Worm (Caenorhabditis elegans) whole organism, L4 larva: Measurements from ENCODE around the gene tag-234.

Source experiments
- F10B5.3 ChIP-seq: sonication (generic microtip); optimal IDR thresholded peaks from 2 replicates; lab custom pipeline; 2016; ENCODE audit warnings: mild to moderate bottlenecking, missing genetic modification characterization, missing compliant biosample characterization
- F26F4.8 ChIP-seq: fragments of 200-800 bp; sonication (Bioruptor generic); conservative IDR thresholded peaks from 2 replicates; pipeline ENCODE4 v1.3.6; 2022; ENCODE audit warnings: missing genetic modification characterization, missing compliant biosample characterization
- F44E2.7 ChIP-seq: fragments of 200-800 bp; sonication (Bioruptor generic); IDR thresholded peaks from 2 replicates; pipeline ENCODE4 v2.1.2; 2022; ENCODE audit warnings: missing genetic modification characterization, missing compliant biosample characterization
- F49E8.2 ChIP-seq: sonication (generic microtip); optimal IDR thresholded peaks from 2 replicates; lab custom pipeline; 2016; ENCODE audit warnings: missing compliant biosample characterization, mild to moderate bottlenecking, missing genetic modification characterization, borderline replicate concordance
- R02D3.7 ChIP-seq: fragments of 150-350 bp; sonication (generic microtip); optimal IDR thresholded peaks from 3 replicates; lab custom pipeline; 2014; ENCODE audit warnings: missing biosample characterization, missing genetic modification characterization
- T20F7.1 ChIP-seq: fragments of 200-800 bp; sonication (Bioruptor generic); optimal IDR thresholded peaks from 2 replicates; lab custom pipeline; 2018; ENCODE audit warnings: mild to moderate bottlenecking, missing genetic modification characterization, missing compliant biosample characterization
- T26A8.4 ChIP-seq: fragments of 200-800 bp; sonication (Bioruptor generic); IDR thresholded peaks from 2 replicates; pipeline ENCODE4 v1.3.6; 2022; ENCODE audit warnings: missing genetic modification characterization, missing compliant biosample characterization
- Y75B8A.6 ChIP-seq: fragments of 200-800 bp; sonication (Bioruptor generic); IDR thresholded peaks from 2 replicates; pipeline ENCODE4 v1.3.6; 2022; ENCODE audit warnings: missing genetic modification reagents, missing genetic modification characterization, missing compliant biosample characterization
- ZK337.2 ChIP-seq: fragments of 200-800 bp; sonication (Bioruptor generic); IDR thresholded peaks from 2 replicates; pipeline ENCODE4 v1.3.6; 2022; ENCODE audit warnings: missing genetic modification reagents, missing genetic modification characterization, missing compliant biosample characterization
- aly-2 ChIP-seq: sonication (generic microtip); optimal IDR thresholded peaks from 2 replicates; lab custom pipeline; 2018; ENCODE audit warnings: missing biosample characterization, missing genetic modification characterization
- arid-1 ChIP-seq: fragments of 200-800 bp; sonication (Bioruptor generic); conservative IDR thresholded peaks from 2 replicates; pipeline ENCODE4 v1.3.6; 2022; ENCODE audit warnings: missing genetic modification reagents, missing genetic modification characterization, missing compliant biosample characterization
- attf-4 ChIP-seq: sonication (generic microtip); optimal IDR thresholded peaks from 3 replicates; lab custom pipeline; 2017; ENCODE audit warnings: missing biosample characterization, missing genetic modification characterization
- ceh-20 ChIP-seq: fragments of 200-800 bp; sonication (Bioruptor generic); IDR thresholded peaks from 2 replicates; pipeline ENCODE4 v1.3.6; 2022; ENCODE audit warnings: missing genetic modification reagents, missing genetic modification characterization, missing compliant biosample characterization
- ceh-82 ChIP-seq: sonication (generic microtip); optimal IDR thresholded peaks from 2 replicates; lab custom pipeline; 2017; ENCODE audit warnings: missing biosample characterization, missing genetic modification characterization
- ctbp-1 ChIP-seq: fragments of 200-800 bp; sonication (Bioruptor generic); IDR thresholded peaks from 2 replicates; pipeline ENCODE4 v1.3.6; 2022; ENCODE audit warnings: missing genetic modification reagents, missing genetic modification characterization, missing compliant biosample characterization
- daf-16 ChIP-seq, 3 experiments: sonication (generic microtip); optimal IDR thresholded peaks; 2 replicates each; lab custom pipeline; 2016 to 2017; ENCODE audit warnings: missing genetic modification characterization in 3 of 3, missing genetic modification reagents in 3 of 3, mild to moderate bottlenecking in 2 of 3, missing compliant biosample characterization in 2 of 3, missing biosample characterization in 1 of 3, moderate library complexity in 1 of 3
- daf-19 ChIP-seq: fragments of 200-800 bp; sonication (Bioruptor generic); conservative IDR thresholded peaks from 2 replicates; pipeline ENCODE4 v1.3.6; 2022; ENCODE audit warnings: missing genetic modification characterization, missing compliant biosample characterization
- dmd-6 ChIP-seq: fragments of 200-800 bp; sonication (Bioruptor generic); IDR thresholded peaks from 2 replicates; pipeline ENCODE4 v1.3.6; 2022; ENCODE audit warnings: missing genetic modification reagents, missing genetic modification characterization, missing compliant biosample characterization
- dmd-8 ChIP-seq: fragments of 200-800 bp; sonication (Bioruptor generic); IDR thresholded peaks from 2 replicates; pipeline ENCODE4 v1.3.6; 2022; ENCODE audit warnings: missing genetic modification characterization, missing compliant biosample characterization
- dve-1 ChIP-seq: sonication (generic microtip); optimal IDR thresholded peaks from 2 replicates; lab custom pipeline; 2017; ENCODE audit warnings: antibody characterized with exemption, mild to moderate bottlenecking, missing genetic modification characterization, missing compliant biosample characterization; ENCODE audit not compliant: insufficient read depth
- egl-43 ChIP-seq: fragments of 200-800 bp; sonication (Bioruptor generic); IDR thresholded peaks from 2 replicates; pipeline ENCODE4 v1.3.6; 2022; ENCODE audit warnings: missing genetic modification reagents, missing genetic modification characterization, missing compliant biosample characterization
- gei-8 ChIP-seq: fragments of 200-800 bp; sonication (Bioruptor generic); optimal IDR thresholded peaks from 2 replicates; lab custom pipeline; 2018; ENCODE audit warnings: mild to moderate bottlenecking, missing genetic modification characterization, missing compliant biosample characterization
- hlh-11 ChIP-seq: fragments of 200-800 bp; sonication (Bioruptor generic); optimal IDR thresholded peaks from 2 replicates; lab custom pipeline; 2018; ENCODE audit warnings: mild to moderate bottlenecking, missing genetic modification characterization, missing compliant biosample characterization
- hlh-30 ChIP-seq: sonication (generic microtip); optimal IDR thresholded peaks from 2 replicates; lab custom pipeline; 2017; ENCODE audit warnings: antibody characterized with exemption, mild to moderate bottlenecking, missing genetic modification characterization, missing compliant biosample characterization; ENCODE audit not compliant: insufficient read depth
- jun-1 ChIP-seq: fragments of 150-350 bp; optimal IDR thresholded peaks from 2 replicates; lab custom pipeline; 2014; ENCODE audit warnings: missing biosample characterization, missing genetic modification reagents, missing genetic modification characterization
- lin-13 ChIP-seq: fragments of 150-350 bp; optimal IDR thresholded peaks from 2 replicates; lab custom pipeline; 2014; ENCODE audit warnings: missing biosample characterization, missing genetic modification reagents, missing genetic modification characterization
- lin-29 ChIP-seq: fragments of 200-800 bp; sonication (Bioruptor generic); IDR thresholded peaks from 2 replicates; pipeline ENCODE4 v1.3.6; 2022; ENCODE audit warnings: missing genetic modification reagents, missing genetic modification characterization, missing compliant biosample characterization
- lin-38 ChIP-seq: fragments of 200-800 bp; sonication (Bioruptor generic); IDR thresholded peaks from 2 replicates; pipeline ENCODE4 v1.3.6; 2022; ENCODE audit warnings: missing genetic modification reagents, missing genetic modification characterization, missing compliant biosample characterization
- lir-3 ChIP-seq: sonication (generic microtip); optimal IDR thresholded peaks from 2 replicates; lab custom pipeline; 2016; ENCODE audit warnings: mild to moderate bottlenecking, missing genetic modification characterization, missing compliant biosample characterization
- madf-9 ChIP-seq: fragments of 200-800 bp; sonication (Bioruptor generic); conservative IDR thresholded peaks from 2 replicates; pipeline ENCODE4 v1.3.6; 2022; ENCODE audit warnings: missing genetic modification reagents, missing genetic modification characterization, missing compliant biosample characterization
- mxl-2 ChIP-seq: fragments of 200-800 bp; sonication (Bioruptor generic); conservative IDR thresholded peaks from 2 replicates; pipeline ENCODE4 v1.3.6; 2022; ENCODE audit warnings: missing genetic modification reagents, missing genetic modification characterization, missing compliant biosample characterization
- nhr-102 ChIP-seq: sonication (generic microtip); optimal IDR thresholded peaks from 2 replicates; lab custom pipeline; 2016; ENCODE audit warnings: mild to moderate bottlenecking, missing genetic modification characterization, moderate library complexity, missing compliant biosample characterization
- nhr-11 ChIP-seq: fragments of 150-350 bp; optimal IDR thresholded peaks from 2 replicates; lab custom pipeline; 2014; ENCODE audit warnings: missing biosample characterization, missing genetic modification characterization
- nhr-237 ChIP-seq: sonication (generic microtip); optimal IDR thresholded peaks from 2 replicates; lab custom pipeline; 2017; ENCODE audit warnings: missing biosample characterization, missing genetic modification characterization
- nhr-28 ChIP-seq: fragments of 150-350 bp; optimal IDR thresholded peaks from 2 replicates; lab custom pipeline; 2014; ENCODE audit warnings: missing biosample characterization, missing genetic modification characterization
- nhr-42 ChIP-seq: fragments of 200-800 bp; sonication (Bioruptor generic); IDR thresholded peaks from 2 replicates; pipeline ENCODE4 v1.3.6; 2022; ENCODE audit warnings: missing genetic modification characterization, missing compliant biosample characterization
- nhr-6 ChIP-seq: fragments of 150-350 bp; optimal IDR thresholded peaks from 2 replicates; lab custom pipeline; 2014; ENCODE audit warnings: missing biosample characterization, missing genetic modification characterization
- pha-4 ChIP-seq, 2 experiments: fragments of 150-350 bp in 1 of 2; fragments of 200-800 bp in 1 of 2; sonication (Bioruptor generic) in 1 of 2; IDR thresholded peaks in 1 of 2; optimal IDR thresholded peaks in 1 of 2; 2 replicates each; pipeline versions ENCODE4 v1.3.6 to Lab custom; 2014 to 2022; ENCODE audit warnings: missing genetic modification characterization in 2 of 2, missing genetic modification reagents in 2 of 2, missing biosample characterization in 1 of 2, missing compliant biosample characterization in 1 of 2
- rbr-2 ChIP-seq: sonication (generic microtip); optimal IDR thresholded peaks from 2 replicates; lab custom pipeline; 2016; ENCODE audit warnings: missing genotype, missing genetic modification characterization, missing compliant biosample characterization
- saeg-2 ChIP-seq: fragments of 200-800 bp; sonication (Bioruptor generic); IDR thresholded peaks from 2 replicates; pipeline ENCODE4 v1.3.6; 2022; ENCODE audit warnings: missing genetic modification reagents, missing genetic modification characterization, missing compliant biosample characterization
- sdz-12 ChIP-seq: fragments of 200-800 bp; sonication (Bioruptor generic); optimal IDR thresholded peaks from 2 replicates; lab custom pipeline; 2018; ENCODE audit warnings: mild to moderate bottlenecking, missing genetic modification characterization, missing compliant biosample characterization
- set-16 ChIP-seq: fragments of 200-800 bp; sonication (Bioruptor generic); IDR thresholded peaks from 2 replicates; pipeline ENCODE4 v1.3.6; 2022; ENCODE audit warnings: missing genetic modification reagents, missing genetic modification characterization, missing compliant biosample characterization
- tag-97 ChIP-seq: fragments of 200-800 bp; sonication (Bioruptor generic); IDR thresholded peaks from 2 replicates; pipeline ENCODE4 v1.3.6; 2022; ENCODE audit warnings: missing genetic modification characterization, missing compliant biosample characterization
- unc-39 ChIP-seq: sonication (generic microtip); optimal IDR thresholded peaks from 2 replicates; lab custom pipeline; 2017; ENCODE audit warnings: missing biosample characterization, missing genetic modification characterization
- unc-62 ChIP-seq, 3 experiments: fragments of 150-350 bp in 1 of 3; sonication (generic microtip); optimal IDR thresholded peaks in 2 of 3; peaks in 1 of 3; 1 replicate in 1 of 3; 2 replicates in 2 of 3; lab custom pipeline; 2014 to 2017; ENCODE audit warnings: missing biosample characterization in 3 of 3, missing genetic modification characterization in 3 of 3, missing genetic modification reagents in 3 of 3, missing genotype in 1 of 3
- zag-1 ChIP-seq: fragments of 150-350 bp; optimal IDR thresholded peaks from 2 replicates; lab custom pipeline; 2014; ENCODE audit warnings: missing biosample characterization, missing genetic modification characterization
- zfp-2 ChIP-seq: sonication (generic microtip); optimal IDR thresholded peaks from 2 replicates; lab custom pipeline; 2016; ENCODE audit warnings: mild to moderate bottlenecking, missing genetic modification characterization, missing compliant biosample characterization
- zfp-3 ChIP-seq: fragments of 200-800 bp; sonication (Bioruptor generic); conservative IDR thresholded peaks from 2 replicates; pipeline ENCODE4 v1.3.6; 2022; ENCODE audit warnings: missing genetic modification reagents, missing genetic modification characterization, missing compliant biosample characterization
- zip-11 ChIP-seq: fragments of 200-800 bp; sonication (Bioruptor generic); IDR thresholded peaks from 2 replicates; pipeline ENCODE4 v1.3.6; 2022; ENCODE audit warnings: missing genetic modification characterization, missing compliant biosample characterization
- ztf-11 ChIP-seq: fragments of 150-350 bp; optimal IDR thresholded peaks from 2 replicates; lab custom pipeline; 2014; ENCODE audit warnings: missing biosample characterization, missing genetic modification characterization

The tag-234 gene

ce11 chrII:5911939-5912523 is 48.0 kb downstream of the tag-234 start (continued):
- no peak for TF ChIP-seq madf-9 (GFP tag; lab: Robert Waterston, UW)
- no peak for TF ChIP-seq jun-1
- peak; percentile 88 for TF ChIP-seq dve-1
- TF ChIP-seq zfp-3, result no peak
- TF ChIP-seq daf-19 (GFP tag; lab: Robert Waterston, UW), result no peak
- TF ChIP-seq attf-4, result no peak
- no peak for TF ChIP-seq ceh-20 (GFP tag; lab: Robert Waterston, UW)
- TF ChIP-seq set-16, result no peak
- no peak for TF ChIP-seq zfp-2 (tag; lab: Kevin White, UChicago)
- no peak for TF ChIP-seq sdz-12 (GFP tag; lab: Kevin White, UChicago)
- TF ChIP-seq lin-38 (GFP tag; lab: Robert Waterston, UW), result no peak
- TF ChIP-seq ztf-11, result no peak
- no peak for TF ChIP-seq nhr-42
- TF ChIP-seq F44E2.7, result no peak
- peak; percentile 47 for TF ChIP-seq nhr-6 (tag; lab: Kevin White, UChicago)
- TF ChIP-seq dmd-6, result peak; percentile 90
- no peak for TF ChIP-seq ctbp-1
- peak in 1 of 2 experiments; percentile 86 for TF ChIP-seq unc-62 (GFP tag; optimal IDR thresholded peaks at IDR 0.05 in 1 of 2; lab: Kevin White, UChicago)
- TF ChIP-seq unc-62 (tag; optimal IDR thresholded peaks at IDR 0.05; lab: Kevin White, UChicago), result no peak
- no peak for TF ChIP-seq pha-4 (GFP tag; IDR thresholded peaks at IDR 0.05; lab: Robert Waterston, UW)
- TF ChIP-seq pha-4 (tag; optimal IDR thresholded peaks at IDR 0.05; lab: Kevin White, UChicago), result no peak
- no peak for TF ChIP-seq egl-43 (GFP tag; lab: Robert Waterston, UW)
- no peak for TF ChIP-seq saeg-2 (GFP tag; lab: Robert Waterston, UW)
- no peak for TF ChIP-seq gei-8 (GFP tag; lab: Kevin White, UChicago)
- TF ChIP-seq T20F7.1, result peak; percentile 56
- TF ChIP-seq F26F4.8 (GFP tag; lab: Robert Waterston, UW), result no peak
- no peak for TF ChIP-seq nhr-102
- TF ChIP-seq zip-11 (GFP tag; lab: Robert Waterston, UW), result no peak
- TF ChIP-seq mxl-2 (GFP tag; lab: Robert Waterston, UW), result no peak
- peak; percentile 18 for TF ChIP-seq hlh-30 (tag; lab: Kevin White, UChicago)
- TF ChIP-seq aly-2 (tag; lab: Kevin White, UChicago), result no peak
- TF ChIP-seq zag-1 (tag; lab: Kevin White, UChicago), result no peak
- no peak for TF ChIP-seq nhr-237 (tag; lab: Kevin White, UChicago)
- no peak for TF ChIP-seq arid-1 (GFP tag; lab: Robert Waterston, UW)
- peak; percentile 14 for TF ChIP-seq lin-13
- no peak for TF ChIP-seq R02D3.7 (tag; lab: Kevin White, UChicago)
- no peak for TF ChIP-seq unc-39
- TF ChIP-seq F10B5.3 (tag; lab: Kevin White, UChicago), result no peak
- TF ChIP-seq tag-97, result no peak
- TF ChIP-seq Y75B8A.6 (GFP tag; lab: Robert Waterston, UW), result no peak
- no peak for TF ChIP-seq F49E8.2
- no peak for TF ChIP-seq dmd-8
- TF ChIP-seq ZK337.2, result no peak
- no peak for TF ChIP-seq ceh-82 (tag; lab: Kevin White, UChicago)
- TF ChIP-seq daf-16 (GFP tag; optimal IDR thresholded peaks at IDR 0.05; lab: Kevin White, UChicago), result peak in 1 of 2 experiments; percentile 16
- TF ChIP-seq daf-16 (tag; optimal IDR thresholded peaks at IDR 0.05; lab: Kevin White, UChicago), result peak; percentile 92
- TF ChIP-seq rbr-2, result no peak
- TF ChIP-seq nhr-11 (tag; lab: Kevin White, UChicago), result no peak
- no peak for TF ChIP-seq lin-29 (GFP tag; lab: Robert Waterston, UW)
- peak; percentile 85 for TF ChIP-seq hlh-11 (tag; lab: Kevin White, UChicago)
- TF ChIP-seq lir-3 (tag; lab: Kevin White, UChicago), result no peak
- TF ChIP-seq nhr-28 (tag; lab: Kevin White, UChicago), result peak; percentile 93
- TF ChIP-seq T26A8.4 (GFP tag; lab: Robert Waterston, UW), result no peak
